Fruit fly (Drosophila melanogaster) whole organism, larva: ENCODE data around the gene Dpck.

Experiments
- noc ChIP-seq: fragments of 200-800 bp; sonication (Bioruptor generic); optimal IDR thresholded peaks from 3 replicates; lab custom pipeline; 2019; ENCODE audit warnings: missing biosample characterization, mild to moderate bottlenecking, missing genetic modification characterization, moderate library complexity

Dpck gene

dm6 chr3R:7075115-7075425 lies 6.9 kb upstream of the Dpck start:
- TF ChIP-seq noc (tag; lab: Kevin White, UChicago) = no peak

dm6 chr3R:7075712-7076183 lies 6.2 kb upstream of the Dpck start:
- TF ChIP-seq noc (tag; lab: Kevin White, UChicago) = peak; percentile 92

dm6 chr3R:7076293-7076981 lies 5.5 kb upstream of the Dpck start:
- no peak for TF ChIP-seq noc (tag; lab: Kevin White, UChicago)

dm6 chr3R:7079718-7080117 lies 2.3 kb upstream of the Dpck start:
- no peak for TF ChIP-seq noc (tag; lab: Kevin White, UChicago)

dm6 chr3R:7080157-7080916 lies 1.6 kb upstream of the Dpck start, which contains the start of gene Ref1:
TSS of gene Ref1 (minus strand) at chr3R:7080387.
- TF ChIP-seq noc (tag; lab: Kevin White, UChicago) = no peak

dm6 chr3R:7083750-7084149 lies 1.8 kb downstream of the Dpck start:
- no peak for TF ChIP-seq noc (tag; lab: Kevin White, UChicago)

- TF ChIP-seq noc (tag; lab: Kevin White, UChicago) = no peak
Observed at dm6 chr3R:7085455-7085854, 3.5 kb downstream of the Dpck start.

dm6 chr3R:7085983-7086376 lies 4.0 kb downstream of the Dpck start, which contains the start of gene Tailor:
TSS of gene Tailor (minus strand) at chr3R:7086083.
- no peak for TF ChIP-seq noc (tag; lab: Kevin White, UChicago)

- peak; percentile 66 for TF ChIP-seq noc (tag; lab: Kevin White, UChicago)
Observed at dm6 chr3R:7086377-7087200, 4.6 kb downstream of the Dpck start, which contains the start of gene alphaTub84B. TSS of gene alphaTub84B (plus strand) at chr3R:7086599.

dm6 chr3R:7087201-7087505 lies 5.2 kb downstream of the Dpck start:
- TF ChIP-seq noc (tag; lab: Kevin White, UChicago) = no peak

dm6 chr3R:7087904-7088303 lies 5.9 kb downstream of the Dpck start:
- TF ChIP-seq noc (tag; lab: Kevin White, UChicago) = no peak

dm6 chr3R:7088837-7089361 lies 6.9 kb downstream of the Dpck start:
- TF ChIP-seq noc (tag; lab: Kevin White, UChicago) = no peak

dm6 chr3R:7089522-7090336 lies 7.7 kb downstream of the Dpck start:
- TF ChIP-seq noc (tag; lab: Kevin White, UChicago) = peak; percentile 18

dm6 chr3R:7090337-7090830 lies 8.4 kb downstream of the Dpck start:
- TF ChIP-seq noc (tag; lab: Kevin White, UChicago) = no peak

- no peak for TF ChIP-seq noc (tag; lab: Kevin White, UChicago)
Observed at dm6 chr3R:7091904-7092303, 9.9 kb downstream of the Dpck start.
